Fruit fly (Drosophila melanogaster): ENCODE data around the gene CG42266.

CG42266 gene

dm6 chr2L:16317131-16317530 lies 23.0 kb downstream of the CG42266 start (continued):
- TF ChIP-seq Nf-YB (GFP tag; optimal IDR thresholded peaks at IDR 0.05) (no peak), toy (GFP tag; IDR thresholded peaks at IDR 0.05) (no peak), Med (GFP tag) (peak; percentile 52), lilli (GFP tag; optimal IDR thresholded peaks at IDR 0.05) (no peak), Awh (GFP tag; IDR thresholded peaks at IDR 0.05) (no peak), tx (GFP tag; optimal IDR thresholded peaks at IDR 0.05) (no peak), bab2 (GFP tag; optimal IDR thresholded peaks at IDR 0.05) (no peak), CG18619 (GFP tag; optimal IDR thresholded peaks at IDR 0.05) (no peak), Ets65A (GFP tag) (peak; percentile 17), ap (GFP tag; IDR thresholded peaks at IDR 0.05) (no peak), mirr (GFP tag; optimal IDR thresholded peaks at IDR 0.05) (no peak), CG6791 (GFP tag; IDR thresholded peaks at IDR 0.05; ENCODE audit: partially characterized antibody) (no peak), seq (GFP tag; IDR thresholded peaks at IDR 0.05) (0 out of 2 replicates have a peak, but pooled peaks have one; percentile 18), dati (GFP tag; IDR thresholded peaks at IDR 0.05) (no peak), sr (GFP tag; IDR thresholded peaks at IDR 0.05) (0 out of 3 replicates have a peak, but pooled peaks have one; percentile 25), pnt (GFP tag; optimal IDR thresholded peaks at IDR 0.05) (no peak), MTF-1 (GFP tag; optimal IDR thresholded peaks at IDR 0.05; ENCODE audit: borderline replicate concordance) (no peak)

dm6 chr2L:16316410-16316809 lies 23.8 kb downstream of the CG42266 start:
- TF ChIP-seq CG2199 (GFP tag; IDR thresholded peaks at IDR 0.05) (0 out of 3 replicates have a peak, but pooled peaks have one; percentile 50), stwl (tag; optimal IDR thresholded peaks at IDR 0.05) (no peak), Med (GFP tag) (peak; percentile 64), chinmo (GFP tag; IDR thresholded peaks at IDR 0.05; ENCODE audit: partially characterized antibody) (0 out of 4 replicates have a peak, but pooled peaks have one; percentile 17)

dm6 chr2L:16315844-16316243 lies 24.3 kb downstream of the CG42266 start:
- TF ChIP-seq BtbVII (GFP tag; optimal IDR thresholded peaks at IDR 0.05): peak; percentile 12
- TF ChIP-seq slbo (GFP tag; IDR thresholded peaks at IDR 0.05): no peak
- TF ChIP-seq dmrt99B (tag; optimal IDR thresholded peaks at IDR 0.05): no peak
- TF ChIP-seq ind (GFP tag; optimal IDR thresholded peaks at IDR 0.05): no peak
- peak; percentile 77 for TF ChIP-seq cwo (GFP tag; optimal IDR thresholded peaks at IDR 0.05)
- TF ChIP-seq CG6854 (GFP tag; optimal IDR thresholded peaks at IDR 0.05): no peak
- peak; percentile 50 for TF ChIP-seq Med (GFP tag)

dm6 chr2L:16315027-16315426 lies 25.1 kb downstream of the CG42266 start:
- TF ChIP-seq CG34422 (GFP tag; IDR thresholded peaks at IDR 0.05) (no peak), CG10543 (GFP tag; optimal IDR thresholded peaks at IDR 0.05) (peak; percentile 82), CG11723 (GFP tag; optimal IDR thresholded peaks at IDR 0.05) (no peak), Dek (tag; optimal IDR thresholded peaks at IDR 0.05) (peak; percentile 26), Xbp1 (GFP tag; optimal IDR thresholded peaks at IDR 0.05) (no peak), sc (optimal IDR thresholded peaks at IDR 0.05) (no peak), sc (GFP tag; optimal IDR thresholded peaks at IDR 0.05) (no peak), CG10267 (tag; optimal IDR thresholded peaks at IDR 0.05) (no peak), Dbx (GFP tag; IDR thresholded peaks at IDR 0.05) (0 out of 3 replicates have a peak, but pooled peaks have one; percentile 43), gsb-n (tag; optimal IDR thresholded peaks at IDR 0.05) (no peak), NC2β (GFP tag; optimal IDR thresholded peaks at IDR 0.05) (no peak), sima (GFP tag; optimal IDR thresholded peaks at IDR 0.05) (no peak), tll (GFP tag; optimal IDR thresholded peaks at IDR 0.05) (no peak), CTCF (GFP tag; optimal IDR thresholded peaks at IDR 0.05) (no peak), ranshi (GFP tag; IDR thresholded peaks at IDR 0.05) (no peak; the same call in 1 of the 2 replicates), eve (GFP tag; optimal IDR thresholded peaks at IDR 0.05) (no peak), her (GFP tag; optimal IDR thresholded peaks at IDR 0.05) (no peak), CG15479 (GFP tag; optimal IDR thresholded peaks at IDR 0.05) (no peak), seq (GFP tag; IDR thresholded peaks at IDR 0.05) (no peak), CG2875 (GFP tag; optimal IDR thresholded peaks at IDR 0.05) (no peak), Atf-2 (GFP tag; optimal IDR thresholded peaks at IDR 0.05) (no peak), Dfd (GFP tag; optimal IDR thresholded peaks at IDR 0.05) (no peak), crp (GFP tag; optimal IDR thresholded peaks at IDR 0.05) (no peak)

Measured in whole organism, embryonic.